Worm (Caenorhabditis elegans): Measurements from ENCODE around the gene C08E8.4.

C08E8.4 gene

ce11 chrV:18371579-18371978, at the start of gene C08E8.4:
Gene C08E8.4, plus strand, starts transcription at chrV:18371846.
- TF ChIP-seq dao-5 (tag; optimal IDR thresholded peaks at IDR 0.05) (no peak), him-1 (tag; optimal IDR thresholded peaks at IDR 0.05) (no peak), W03F9.2 (tag; optimal IDR thresholded peaks at IDR 0.05) (no peak)

- TF ChIP-seq him-1 (tag; optimal IDR thresholded peaks at IDR 0.05) (no peak), W03F9.2 (tag; optimal IDR thresholded peaks at IDR 0.05) (no peak), dao-5 (tag; optimal IDR thresholded peaks at IDR 0.05) (no peak)
Measured at ce11 chrV:18323231-18323630, 48.4 kb upstream of the C08E8.4 start, which contains the start of gene B0462.5. Gene B0462.5, minus strand, starts transcription at chrV:18323331.

ce11 chrV:18324525-18324924, 47.1 kb upstream of the C08E8.4 start:
- TF ChIP-seq him-1 (tag; optimal IDR thresholded peaks at IDR 0.05), result no peak
- TF ChIP-seq W03F9.2 (tag; optimal IDR thresholded peaks at IDR 0.05), result no peak
- TF ChIP-seq dao-5 (tag; optimal IDR thresholded peaks at IDR 0.05), result no peak

- no peak for TF ChIP-seq dao-5 (tag; optimal IDR thresholded peaks at IDR 0.05)
- TF ChIP-seq W03F9.2 (tag; optimal IDR thresholded peaks at IDR 0.05), result no peak
- TF ChIP-seq him-1 (tag; optimal IDR thresholded peaks at IDR 0.05), result no peak
Measured at ce11 chrV:18331086-18331485, 40.6 kb upstream of the C08E8.4 start, which contains the start of gene B0462.4. Gene B0462.4, minus strand, starts transcription at chrV:18331186.

ce11 chrV:18337643-18338042, 34.0 kb upstream of the C08E8.4 start:
- no peak for TF ChIP-seq W03F9.2 (tag; optimal IDR thresholded peaks at IDR 0.05)
- TF ChIP-seq him-1 (tag; optimal IDR thresholded peaks at IDR 0.05), result no peak
- no peak for TF ChIP-seq dao-5 (tag; optimal IDR thresholded peaks at IDR 0.05)

- no peak for TF ChIP-seq dao-5 (tag; optimal IDR thresholded peaks at IDR 0.05)
- no peak for TF ChIP-seq him-1 (tag; optimal IDR thresholded peaks at IDR 0.05)
- no peak for TF ChIP-seq W03F9.2 (tag; optimal IDR thresholded peaks at IDR 0.05)
Measured at ce11 chrV:18339807-18340206, 31.8 kb upstream of the C08E8.4 start, which contains the start of gene C08E8.10. Gene C08E8.10, minus strand, starts transcription at chrV:18339907.

- TF ChIP-seq W03F9.2 (tag; optimal IDR thresholded peaks at IDR 0.05) (no peak), him-1 (tag; optimal IDR thresholded peaks at IDR 0.05) (no peak), dao-5 (tag; optimal IDR thresholded peaks at IDR 0.05) (no peak)
Measured at ce11 chrV:18344194-18344593, 27.5 kb upstream of the C08E8.4 start.

ce11 chrV:18346080-18346479, 25.6 kb upstream of the C08E8.4 start:
- no peak for TF ChIP-seq him-1 (tag; optimal IDR thresholded peaks at IDR 0.05)
- peak; percentile 7 for TF ChIP-seq W03F9.2 (tag; optimal IDR thresholded peaks at IDR 0.05)

- TF ChIP-seq W03F9.2 (tag; optimal IDR thresholded peaks at IDR 0.05) (no peak), him-1 (tag; optimal IDR thresholded peaks at IDR 0.05) (no peak), dao-5 (tag; optimal IDR thresholded peaks at IDR 0.05) (no peak)
Measured at ce11 chrV:18350046-18350445, 21.6 kb upstream of the C08E8.4 start, which contains the start of gene C08E8.3. Gene C08E8.3, plus strand, starts transcription at chrV:18350129.

ce11 chrV:18350721-18351120, 20.9 kb upstream of the C08E8.4 start, which contains the start of gene C08E8.11:
Gene C08E8.11, plus strand, starts transcription at chrV:18351021.
- TF ChIP-seq him-1 (tag; optimal IDR thresholded peaks at IDR 0.05) (no peak), W03F9.2 (tag; optimal IDR thresholded peaks at IDR 0.05) (no peak), dao-5 (tag; optimal IDR thresholded peaks at IDR 0.05) (no peak)

ce11 chrV:18354299-18354698, 17.3 kb upstream of the C08E8.4 start:
- no peak for TF ChIP-seq him-1 (tag; optimal IDR thresholded peaks at IDR 0.05)

- no peak for TF ChIP-seq him-1 (tag; optimal IDR thresholded peaks at IDR 0.05)
- TF ChIP-seq dao-5 (tag; optimal IDR thresholded peaks at IDR 0.05), result no peak
- no peak for TF ChIP-seq W03F9.2 (tag; optimal IDR thresholded peaks at IDR 0.05)
Measured at ce11 chrV:18355742-18356141, 15.9 kb upstream of the C08E8.4 start, which contains the start of gene C08E8.2. Gene C08E8.2, minus strand, starts transcription at chrV:18355842.

ce11 chrV:18359888-18360287, 11.8 kb upstream of the C08E8.4 start, which contains the start of gene C08E8.5:
Gene C08E8.5, minus strand, starts transcription at chrV:18359988.
- no peak for TF ChIP-seq W03F9.2 (tag; optimal IDR thresholded peaks at IDR 0.05)
- no peak for TF ChIP-seq dao-5 (tag; optimal IDR thresholded peaks at IDR 0.05)
- TF ChIP-seq him-1 (tag; optimal IDR thresholded peaks at IDR 0.05), result no peak

ce11 chrV:18362402-18362801, 9.2 kb upstream of the C08E8.4 start, which contains the start of gene C08E8.1:
Gene C08E8.1, minus strand, starts transcription at chrV:18362502.
- TF ChIP-seq him-1 (tag; optimal IDR thresholded peaks at IDR 0.05) (no peak), W03F9.2 (tag; optimal IDR thresholded peaks at IDR 0.05) (no peak), dao-5 (tag; optimal IDR thresholded peaks at IDR 0.05) (no peak)

ce11 chrV:18364558-18364957, 7.1 kb upstream of the C08E8.4 start, which contains the start of gene C08E8.9:
Gene C08E8.9, plus strand, starts transcription at chrV:18364858.
- TF ChIP-seq W03F9.2 (tag; optimal IDR thresholded peaks at IDR 0.05) (no peak), dao-5 (tag; optimal IDR thresholded peaks at IDR 0.05) (no peak), him-1 (tag; optimal IDR thresholded peaks at IDR 0.05) (no peak)

Measured in whole organism, L4/young adult.